Fruit fly (Drosophila melanogaster) whole organism, embryonic: ENCODE results near the gene Sec3.

Experiments
- Atf6 ChIP-seq: fragments of 200-800 bp; sonication (Bioruptor generic); IDR thresholded peaks from 2 replicates; pipeline ENCODE4 v1.3.6; 2022; ENCODE audit warnings: missing biosample characterization, missing genetic modification characterization
- CG10209 ChIP-seq: fragments of 200-800 bp; sonication (Bioruptor generic); optimal IDR thresholded peaks from 3 replicates; lab custom pipeline; 2017; ENCODE audit warnings: missing biosample characterization, mild to moderate bottlenecking, missing genetic modification characterization, missing genetic modification reagents
- CG10274 ChIP-seq: fragments of 200-800 bp; sonication (Bioruptor generic); optimal IDR thresholded peaks from 3 replicates; lab custom pipeline; 2017; ENCODE audit warnings: missing biosample characterization, mild to moderate bottlenecking, missing genetic modification characterization
- CG10366 ChIP-seq: fragments of 200-800 bp; sonication (Bioruptor generic); IDR thresholded peaks from 2 replicates; pipeline ENCODE4 v1.3.6; 2022; ENCODE audit warnings: missing biosample characterization, missing genetic modification characterization
- CG10462 ChIP-seq: fragments of 200-800 bp; sonication (Bioruptor generic); optimal IDR thresholded peaks from 2 replicates; lab custom pipeline; 2016; ENCODE audit warnings: missing biosample characterization, missing genetic modification characterization
- CG13775 ChIP-seq: fragments of 200-800 bp; sonication (Bioruptor generic); optimal IDR thresholded peaks from 3 replicates; lab custom pipeline; 2017; ENCODE audit warnings: missing biosample characterization, mild to moderate bottlenecking, missing genetic modification characterization
- CG14667 ChIP-seq: fragments of 200-800 bp; sonication (Bioruptor generic); IDR thresholded peaks from 2 replicates; pipeline ENCODE4 v1.3.6; 2022; ENCODE audit warnings: missing biosample characterization, missing genetic modification characterization
- CG14710 ChIP-seq: fragments of 200-800 bp; sonication (Bioruptor generic); optimal IDR thresholded peaks from 3 replicates; lab custom pipeline; 2019; ENCODE audit warnings: missing biosample characterization, mild to moderate bottlenecking, missing genetic modification characterization, moderate library complexity
- CG16779 ChIP-seq: fragments of 200-800 bp; sonication (Bioruptor generic); IDR thresholded peaks from 2 replicates; pipeline ENCODE4 v1.3.6; 2022; ENCODE audit warnings: missing biosample characterization, missing genetic modification characterization
- CG2120 ChIP-seq: fragments of 200-800 bp; sonication (Bioruptor generic); optimal IDR thresholded peaks from 3 replicates; lab custom pipeline; 2016; ENCODE audit warnings: missing biosample characterization, missing genetic modification characterization
- CG30403 ChIP-seq: fragments of 200-800 bp; sonication (Bioruptor generic); optimal IDR thresholded peaks from 3 replicates; lab custom pipeline; 2016; ENCODE audit warnings: missing biosample characterization, missing genetic modification characterization
- CG3065 ChIP-seq: fragments of 200-800 bp; sonication (Bioruptor generic); optimal IDR thresholded peaks from 2 replicates; lab custom pipeline; 2016; ENCODE audit warnings: missing biosample characterization, missing genetic modification characterization
- CG31441 ChIP-seq: fragments of 200-800 bp; sonication (Bioruptor generic); IDR thresholded peaks from 2 replicates; pipeline ENCODE4 v1.3.6; 2022; ENCODE audit warnings: missing biosample characterization, missing genetic modification characterization
- CG34376 ChIP-seq: fragments of 200-800 bp; sonication (Bioruptor generic); optimal IDR thresholded peaks from 2 replicates; lab custom pipeline; 2018; ENCODE audit warnings: missing biosample characterization, mild to moderate bottlenecking, missing genetic modification characterization
- CG3847 ChIP-seq: fragments of 200-800 bp; sonication (Bioruptor generic); IDR thresholded peaks from 2 replicates; pipeline ENCODE4 v1.3.6; 2022; ENCODE audit warnings: missing biosample characterization, missing genetic modification characterization
- CG4282 ChIP-seq: fragments of 200-800 bp; sonication (Bioruptor generic); optimal IDR thresholded peaks from 2 replicates; lab custom pipeline; 2016; ENCODE audit warnings: missing biosample characterization, missing genetic modification characterization
- CG6272 ChIP-seq: fragments of 200-800 bp; sonication (Bioruptor generic); IDR thresholded peaks from 2 replicates; pipeline ENCODE4 v1.3.6; 2022; ENCODE audit warnings: missing biosample characterization, missing genetic modification characterization
- CG6654 ChIP-seq: fragments of 200-800 bp; sonication (Bioruptor generic); optimal IDR thresholded peaks from 2 replicates; lab custom pipeline; 2017; ENCODE audit warnings: missing biosample characterization, mild to moderate bottlenecking, missing genetic modification characterization
- CG7963 ChIP-seq: fragments of 200-800 bp; sonication (Bioruptor generic); IDR thresholded peaks from 3 replicates; pipeline ENCODE4 v1.3.6; 2022; ENCODE audit warnings: missing biosample characterization, missing genetic modification characterization; ENCODE audit not compliant: partially characterized antibody
- CG8478 ChIP-seq: fragments of >200 bp; optimal IDR thresholded peaks from 2 replicates; lab custom pipeline; 2018
- CG8765 ChIP-seq: fragments of 200-800 bp; sonication (Bioruptor generic); IDR thresholded peaks from 2 replicates; pipeline ENCODE4 v1.3.6; 2022; ENCODE audit warnings: missing biosample characterization, missing genetic modification characterization
- CG9437 ChIP-seq: fragments of 200-800 bp; sonication (Bioruptor generic); optimal IDR thresholded peaks from 2 replicates; lab custom pipeline; 2018; ENCODE audit warnings: missing biosample characterization, mild to moderate bottlenecking, missing genetic modification characterization
- CoRest ChIP-seq: fragments of 200-800 bp; sonication (Bioruptor generic); optimal IDR thresholded peaks from 3 replicates; lab custom pipeline; 2018; ENCODE audit warnings: missing biosample characterization, mild to moderate bottlenecking, missing genetic modification characterization, moderate library complexity
- Dek ChIP-seq: fragments of 200-800 bp; sonication (Bioruptor generic); optimal IDR thresholded peaks from 3 replicates; lab custom pipeline; 2019; ENCODE audit warnings: missing biosample characterization, mild to moderate bottlenecking, missing genetic modification characterization, moderate library complexity
- Dfd ChIP-seq, 2 experiments: fragments of >200 bp; optimal IDR thresholded peaks; 2 replicates each; lab custom pipeline; 2017; ENCODE audit warnings: missing biosample characterization in 2 of 2, missing genetic modification characterization in 2 of 2
- Elba2 ChIP-seq: fragments of 200-800 bp; sonication (Bioruptor generic); optimal IDR thresholded peaks from 3 replicates; lab custom pipeline; 2016; ENCODE audit warnings: missing biosample characterization, missing genetic modification characterization
- Hr51 ChIP-seq, 2 experiments: fragments of 200-800 bp; sonication (Bioruptor generic); optimal IDR thresholded peaks; 2 replicates in 1 of 2; 3 replicates in 1 of 2; lab custom pipeline; 2016 to 2018; ENCODE audit warnings: missing biosample characterization in 2 of 2, missing genetic modification characterization in 2 of 2, mild to moderate bottlenecking in 1 of 2, moderate library complexity in 1 of 2
- PHDP ChIP-seq: fragments of 200-800 bp; sonication (Bioruptor generic); optimal IDR thresholded peaks from 3 replicates; lab custom pipeline; 2018; ENCODE audit warnings: missing biosample characterization, mild to moderate bottlenecking, missing genetic modification characterization, moderate library complexity
- Ptx1 ChIP-seq: fragments of 200-800 bp; sonication (Bioruptor generic); IDR thresholded peaks from 2 replicates; pipeline ENCODE4 v1.3.6; 2022; ENCODE audit warnings: missing biosample characterization, missing genetic modification characterization
- Sin3A ChIP-seq: fragments of >200 bp; optimal IDR thresholded peaks from 2 replicates; lab custom pipeline; 2018
- ase ChIP-seq: fragments of 200-800 bp; sonication (Bioruptor generic); IDR thresholded peaks from 3 replicates; pipeline ENCODE4 v1.3.6; 2022; ENCODE audit warnings: missing biosample characterization, missing genetic modification characterization
- bab2 ChIP-seq: fragments of 200-800 bp; sonication (Bioruptor generic); optimal IDR thresholded peaks from 2 replicates; lab custom pipeline; 2016; ENCODE audit warnings: missing biosample characterization, missing genetic modification characterization
- bcd ChIP-seq: fragments of 200-800 bp; sonication (Bioruptor generic); optimal IDR thresholded peaks from 2 replicates; lab custom pipeline; 2017; ENCODE audit warnings: missing biosample characterization, mild to moderate bottlenecking, missing genetic modification characterization
- btn ChIP-seq: fragments of 200-800 bp; sonication (Bioruptor generic); optimal IDR thresholded peaks from 2 replicates; lab custom pipeline; 2016; ENCODE audit warnings: missing biosample characterization, missing genetic modification characterization
- caup ChIP-seq: fragments of 200-800 bp; sonication (Bioruptor generic); optimal IDR thresholded peaks from 3 replicates; lab custom pipeline; 2017; ENCODE audit warnings: missing biosample characterization, mild to moderate bottlenecking, missing genetic modification characterization, moderate library complexity; ENCODE audit not compliant: severe bottlenecking
- dpn ChIP-seq, 2 experiments: fragments of 200-800 bp; sonication (Bioruptor generic); optimal IDR thresholded peaks; 3 replicates each; lab custom pipeline; 2016; ENCODE audit warnings: missing biosample characterization in 2 of 2, missing genetic modification characterization in 2 of 2
- fu2 ChIP-seq: fragments of 200-800 bp; sonication (Bioruptor generic); optimal IDR thresholded peaks from 2 replicates; lab custom pipeline; 2016; ENCODE audit warnings: missing biosample characterization, missing genetic modification characterization
- hkb ChIP-seq, 2 experiments: fragments of 200-800 bp in 1 of 2; fragments of >200 bp in 1 of 2; sonication (Bioruptor generic) in 1 of 2; IDR thresholded peaks in 1 of 2; optimal IDR thresholded peaks in 1 of 2; 2 replicates each; pipeline versions ENCODE4 v1.3.6 to Lab custom; 2017 to 2022; ENCODE audit warnings: missing biosample characterization in 1 of 2, missing genetic modification characterization in 1 of 2
- inv ChIP-seq: fragments of 200-800 bp; sonication (Bioruptor generic); IDR thresholded peaks from 2 replicates; pipeline ENCODE4 v1.3.6; 2022; ENCODE audit warnings: missing biosample characterization, missing genetic modification characterization; ENCODE audit not compliant: partially characterized antibody
- mam ChIP-seq: fragments of 200-800 bp; sonication (Bioruptor generic); optimal IDR thresholded peaks from 3 replicates; lab custom pipeline; 2016; ENCODE audit warnings: missing biosample characterization, missing genetic modification characterization
- oc ChIP-seq: fragments of 200-800 bp; sonication (Bioruptor generic); optimal IDR thresholded peaks from 2 replicates; lab custom pipeline; 2018; ENCODE audit warnings: missing biosample characterization, mild to moderate bottlenecking, missing genetic modification characterization, moderate library complexity
- p53 ChIP-seq: fragments of 200-800 bp; sonication (Bioruptor generic); optimal IDR thresholded peaks from 2 replicates; lab custom pipeline; 2016; ENCODE audit warnings: missing biosample characterization, missing genetic modification characterization
- pb ChIP-seq: fragments of 200-800 bp; sonication (Bioruptor generic); optimal IDR thresholded peaks from 3 replicates; lab custom pipeline; 2016; ENCODE audit warnings: missing biosample characterization, missing genetic modification characterization
- pfk ChIP-seq: fragments of 200-800 bp; sonication (Bioruptor generic); optimal IDR thresholded peaks from 2 replicates; lab custom pipeline; 2018; ENCODE audit warnings: missing biosample characterization, mild to moderate bottlenecking, missing genetic modification characterization, moderate library complexity
- scrt ChIP-seq: fragments of 200-800 bp; sonication (Bioruptor generic); optimal IDR thresholded peaks from 2 replicates; lab custom pipeline; 2018; ENCODE audit warnings: missing biosample characterization, mild to moderate bottlenecking, missing genetic modification characterization, moderate library complexity
- seq ChIP-seq: fragments of 200-800 bp; sonication (Bioruptor generic); IDR thresholded peaks from 2 replicates; pipeline ENCODE4 v1.3.6; 2022; ENCODE audit warnings: missing biosample characterization, missing genetic modification characterization
- sisA ChIP-seq: fragments of 200-800 bp; sonication (Bioruptor generic); IDR thresholded peaks from 2 replicates; pipeline ENCODE4 v1.3.6; 2022; ENCODE audit warnings: missing biosample characterization, missing genetic modification characterization
- ssp ChIP-seq: fragments of 200-800 bp; sonication (Bioruptor generic); IDR thresholded peaks from 2 replicates; pipeline ENCODE4 v1.3.6; 2022; ENCODE audit warnings: missing biosample characterization, missing genetic modification characterization
- tap ChIP-seq: fragments of 200-800 bp; optimal IDR thresholded peaks from 3 replicates; lab custom pipeline; 2019; ENCODE audit warnings: missing biosample characterization, mild to moderate bottlenecking, missing genetic modification characterization, moderate library complexity
- trem ChIP-seq: fragments of 200-800 bp; optimal IDR thresholded peaks from 3 replicates; lab custom pipeline; 2019; ENCODE audit warnings: missing biosample characterization, mild to moderate bottlenecking, missing genetic modification characterization, moderate library complexity
- tx ChIP-seq: fragments of 200-800 bp; sonication (Bioruptor generic); optimal IDR thresholded peaks from 2 replicates; lab custom pipeline; 2016; ENCODE audit warnings: missing biosample characterization, missing genetic modification characterization

Gene Sec3

DNA sequence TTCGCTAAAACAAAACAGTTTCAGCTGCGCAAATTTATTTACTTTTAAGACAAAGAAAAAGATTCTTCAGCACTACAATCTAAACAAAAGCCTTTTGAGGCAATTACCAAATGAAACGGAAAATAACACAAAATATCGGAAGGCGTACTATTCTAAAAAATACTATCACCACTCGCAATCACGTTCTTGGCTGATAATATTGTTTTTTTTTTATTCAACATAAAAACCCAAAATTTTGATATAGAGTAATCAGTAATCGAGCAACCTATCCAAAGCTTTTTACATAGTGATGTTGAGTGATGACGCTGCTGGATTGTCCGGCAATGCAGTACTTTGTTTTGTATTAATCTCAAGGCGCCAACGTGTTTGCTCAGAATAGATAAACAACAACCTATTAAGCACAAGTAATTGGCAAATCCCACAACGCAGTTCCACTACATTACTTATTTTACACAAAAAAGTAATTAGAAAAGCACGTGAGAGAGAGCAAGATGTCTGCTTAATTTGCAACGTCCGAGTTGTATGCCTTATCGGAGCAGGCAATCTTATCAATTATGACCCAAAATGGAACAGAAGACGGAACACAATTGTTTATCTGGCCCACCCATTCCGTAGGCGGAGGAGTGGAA is 6.1 kb upstream of the Sec3 start (continued):
- TF ChIP-seq CG8765 (GFP tag; lab: Robert Waterston, UW): no peak
- TF ChIP-seq CG31441 (GFP tag; lab: Robert Waterston, UW): no peak
- TF ChIP-seq CoRest: no peak
- no peak for TF ChIP-seq ssp (GFP tag; lab: Robert Waterston, UW)
- peak; percentile 73 for TF ChIP-seq CG34376 (GFP tag; lab: Kevin White, UChicago)
- TF ChIP-seq Atf6 (GFP tag; lab: Robert Waterston, UW): no peak
- TF ChIP-seq ase: no peak
- TF ChIP-seq inv: no peak
- TF ChIP-seq caup: peak; percentile 5
- no peak for TF ChIP-seq CG16779 (GFP tag; lab: Robert Waterston, UW)
- TF ChIP-seq CG13775 (GFP tag; lab: Kevin White, UChicago): no peak
- TF ChIP-seq CG10209 (GFP tag; lab: Kevin White, UChicago): no peak
- no peak for TF ChIP-seq fu2
- no peak for TF ChIP-seq CG4282 (GFP tag; lab: Kevin White, UChicago)
- no peak for TF ChIP-seq Dek (tag; lab: Kevin White, UChicago)
- TF ChIP-seq Sin3A (lab: Kevin White, UChicago): no peak
- peak; percentile 81 for TF ChIP-seq pfk (GFP tag; lab: Kevin White, UChicago)
- no peak for TF ChIP-seq pb (GFP tag; lab: Kevin White, UChicago)
- TF ChIP-seq tap (tag; lab: Kevin White, UChicago): no peak
- TF ChIP-seq CG14667 (GFP tag; lab: Robert Waterston, UW): no peak
- TF ChIP-seq CG6272 (GFP tag; lab: Robert Waterston, UW): no peak
- no peak for TF ChIP-seq CG14710
- TF ChIP-seq CG3847 (GFP tag; lab: Robert Waterston, UW): no peak
- no peak for TF ChIP-seq CG6654 (GFP tag; lab: Kevin White, UChicago)
- TF ChIP-seq scrt (GFP tag; lab: Kevin White, UChicago): no peak
- TF ChIP-seq Ptx1 (GFP tag; lab: Robert Waterston, UW): no peak
- TF ChIP-seq tx: no peak
- TF ChIP-seq CG9437: no peak
- no peak for TF ChIP-seq bcd (GFP tag; lab: Kevin White, UChicago)
- peak in 1 of 2 experiments; percentile 31 for TF ChIP-seq Hr51 (GFP tag; optimal IDR thresholded peaks at IDR 0.05; lab: Kevin White, UChicago)
- no peak for TF ChIP-seq CG10366 (GFP tag; lab: Robert Waterston, UW)
- TF ChIP-seq CG7963 (GFP tag; lab: Robert Waterston, UW): no peak
- TF ChIP-seq CG2120 (GFP tag; lab: Kevin White, UChicago): peak; percentile 27
- peak; percentile 34 for TF ChIP-seq PHDP
- TF ChIP-seq mam (GFP tag; lab: Kevin White, UChicago): no peak
- no peak for TF ChIP-seq CG30403
- no peak for TF ChIP-seq hkb (optimal IDR thresholded peaks at IDR 0.05; lab: Kevin White, UChicago)
- no peak for TF ChIP-seq hkb (GFP tag; IDR thresholded peaks at IDR 0.05; lab: Robert Waterston, UW)
- peak; percentile 24; the same call in 1 of the 2 replicates for TF ChIP-seq seq (GFP tag; lab: Robert Waterston, UW)
- TF ChIP-seq CG8478: no peak
- TF ChIP-seq Elba2 (GFP tag; lab: Kevin White, UChicago): no peak
- TF ChIP-seq p53 (GFP tag; lab: Kevin White, UChicago): no peak
- TF ChIP-seq CG10274 (GFP tag; lab: Kevin White, UChicago): no peak
- no peak for TF ChIP-seq CG10462 (GFP tag; lab: Kevin White, UChicago)
- TF ChIP-seq CG3065 (GFP tag; lab: Kevin White, UChicago): no peak
- no peak for TF ChIP-seq oc (tag; lab: Kevin White, UChicago)
- no peak for TF ChIP-seq trem (tag; lab: Kevin White, UChicago)
- TF ChIP-seq btn (GFP tag; lab: Kevin White, UChicago): no peak
- TF ChIP-seq Dfd (GFP tag; optimal IDR thresholded peaks at IDR 0.05; lab: Kevin White, UChicago): no peak
- TF ChIP-seq bab2 (GFP tag; lab: Kevin White, UChicago): peak; percentile 11
- no peak for TF ChIP-seq sisA
- TF ChIP-seq dpn (GFP tag; optimal IDR thresholded peaks at IDR 0.05; lab: Kevin White, UChicago): peak in 1 of 2 experiments; percentile 21
